Worm (Caenorhabditis elegans) whole organism, young adult: ENCODE results near the gene elp-1.

ENCODE experiments used
- B0261.1 ChIP-seq: sonication (generic microtip); optimal IDR thresholded peaks from 2 replicates; lab custom pipeline; 2016; ENCODE audit warnings: mild to moderate bottlenecking, missing genetic modification characterization, moderate library complexity, missing compliant biosample characterization
- D2030.7 ChIP-seq: fragments of 200-800 bp; sonication (Bioruptor generic); IDR thresholded peaks from 2 replicates; pipeline ENCODE4 v1.3.6; 2022; ENCODE audit warnings: missing genetic modification reagents, missing genetic modification characterization, missing compliant biosample characterization
- ama-1 ChIP-seq, 3 experiments: fragments of 150-350 bp in 1 of 3; sonication (generic microtip) in 2 of 3; optimal IDR thresholded peaks; 2 replicates each; lab custom pipeline; 2014 to 2018; ENCODE audit warnings: missing biosample characterization in 2 of 3, missing genetic modification characterization in 2 of 3, missing genetic modification reagents in 2 of 3
- ccch-3 ChIP-seq: fragments of 200-800 bp; sonication (Bioruptor generic); optimal IDR thresholded peaks from 2 replicates; lab custom pipeline; 2018; ENCODE audit warnings: mild to moderate bottlenecking, missing genetic modification characterization, missing compliant biosample characterization
- cebp-2 ChIP-seq: fragments of 200-800 bp; sonication (Bioruptor generic); IDR thresholded peaks from 2 replicates; pipeline ENCODE4 v1.3.6; 2022; ENCODE audit warnings: missing genetic modification characterization, missing compliant biosample characterization
- ceh-100 ChIP-seq: fragments of 200-800 bp; sonication (Bioruptor generic); IDR thresholded peaks from 2 replicates; pipeline ENCODE4 v1.3.6; 2022; ENCODE audit warnings: missing genetic modification reagents, missing genetic modification characterization, missing compliant biosample characterization
- dpl-1 ChIP-seq: fragments of 150-350 bp; optimal IDR thresholded peaks from 2 replicates; lab custom pipeline; 2014; ENCODE audit warnings: missing biosample characterization, missing genetic modification reagents, missing genetic modification characterization
- mcd-1 ChIP-seq: fragments of 200-800 bp; sonication (Bioruptor generic); IDR thresholded peaks from 2 replicates; pipeline ENCODE4 v1.3.6; 2022; ENCODE audit warnings: missing genetic modification reagents, missing genetic modification characterization, missing compliant biosample characterization
- nhr-90 ChIP-seq: sonication (generic microtip); optimal IDR thresholded peaks from 2 replicates; lab custom pipeline; 2016; ENCODE audit warnings: missing genotype, mild to moderate bottlenecking, missing genetic modification characterization, missing compliant biosample characterization
- unc-62 ChIP-seq: fragments of 150-350 bp; optimal IDR thresholded peaks from 2 replicates; lab custom pipeline; 2014; ENCODE audit warnings: missing biosample characterization, missing genetic modification reagents, missing genetic modification characterization
- ztf-25 ChIP-seq: fragments of 200-800 bp; sonication (Bioruptor generic); IDR thresholded peaks from 2 replicates; pipeline ENCODE4 v1.3.6; 2022; ENCODE audit warnings: missing genetic modification reagents, missing genetic modification characterization, missing compliant biosample characterization

- no peak for TF ChIP-seq D2030.7 (GFP tag; lab: Robert Waterston, UW)
- TF ChIP-seq B0261.1 (tag; lab: Kevin White, UChicago): no peak
- TF ChIP-seq unc-62: no peak
- TF ChIP-seq dpl-1 (GFP tag; lab: Kevin White, UChicago): no peak
- no peak for TF ChIP-seq ccch-3 (GFP tag; lab: Kevin White, UChicago)
- TF ChIP-seq cebp-2 (GFP tag; lab: Robert Waterston, UW): no peak
- TF ChIP-seq nhr-90 (tag; lab: Kevin White, UChicago): no peak
- no peak for TF ChIP-seq ceh-100
- no peak for TF ChIP-seq mcd-1 (GFP tag; lab: Robert Waterston, UW)
- no peak for TF ChIP-seq ama-1 (optimal IDR thresholded peaks at IDR 0.05; lab: Kevin White, UChicago)
- TF ChIP-seq ama-1 (GFP tag; optimal IDR thresholded peaks at IDR 0.05; lab: Kevin White, UChicago): no peak
- TF ChIP-seq ztf-25 (GFP tag; lab: Robert Waterston, UW): no peak
These were observed 48.0 kb downstream of the elp-1 start, which contains the start of gene Y44A6C.2 for ce11 chrV:20721934-20722333.
